Worm (Caenorhabditis elegans) whole organism, L4 larva: Measurements from ENCODE around the gene cpl-1.
"Not testable (repeated sequence)": the region's sequence is repeated elsewhere in the genome, so short reads cannot be mapped to it uniquely, and the experiment has no call there.

Experiments
- D1046.2 ChIP-seq: fragments of 200-800 bp; sonication (Bioruptor generic); IDR thresholded peaks from 2 replicates; pipeline ENCODE4 v1.3.6; 2022; ENCODE audit warnings: missing genetic modification characterization, missing compliant biosample characterization
- F37D6.2 ChIP-seq: sonication (generic microtip); optimal IDR thresholded peaks from 2 replicates; lab custom pipeline; 2016; ENCODE audit warnings: mild to moderate bottlenecking, missing genetic modification characterization, missing compliant biosample characterization
- Y48G9A.11 ChIP-seq: fragments of 200-800 bp; sonication (Bioruptor generic); IDR thresholded peaks from 2 replicates; pipeline ENCODE4 v1.3.6; 2022; ENCODE audit warnings: missing genetic modification reagents, missing genetic modification characterization, missing compliant biosample characterization
- ZK546.5 ChIP-seq, 2 experiments: sonication (generic microtip); optimal IDR thresholded peaks; 2 replicates each; lab custom pipeline; 2017; ENCODE audit warnings: missing biosample characterization in 2 of 2, missing genetic modification characterization in 2 of 2
- aha-1 ChIP-seq: fragments of 150-350 bp; peaks from one replicate; lab custom pipeline; 2014; ENCODE audit warnings: missing biosample characterization, missing genetic modification characterization
- arid-1 ChIP-seq: fragments of 200-800 bp; sonication (Bioruptor generic); conservative IDR thresholded peaks from 2 replicates; pipeline ENCODE4 v1.3.6; 2022; ENCODE audit warnings: missing genetic modification reagents, missing genetic modification characterization, missing compliant biosample characterization
- ceh-28 ChIP-seq: fragments of 150-350 bp; optimal IDR thresholded peaks from 2 replicates; lab custom pipeline; 2014; ENCODE audit warnings: missing biosample characterization, missing genetic modification reagents, missing genetic modification characterization
- cey-2 ChIP-seq: sonication (generic microtip); optimal IDR thresholded peaks from 3 replicates; lab custom pipeline; 2017; ENCODE audit warnings: missing genetic modification characterization, mild to moderate bottlenecking, missing compliant biosample characterization, antibody characterized with exemption, borderline replicate concordance; ENCODE audit not compliant: insufficient read depth
- dmd-6 ChIP-seq: fragments of 200-800 bp; sonication (Bioruptor generic); IDR thresholded peaks from 2 replicates; pipeline ENCODE4 v1.3.6; 2022; ENCODE audit warnings: missing genetic modification reagents, missing genetic modification characterization, missing compliant biosample characterization
- dmd-8 ChIP-seq: fragments of 200-800 bp; sonication (Bioruptor generic); IDR thresholded peaks from 2 replicates; pipeline ENCODE4 v1.3.6; 2022; ENCODE audit warnings: missing genetic modification characterization, missing compliant biosample characterization
- dmd-9 ChIP-seq: fragments of 200-800 bp; sonication (Bioruptor generic); IDR thresholded peaks from 2 replicates; pipeline ENCODE4 v1.3.6; 2022; ENCODE audit warnings: missing genetic modification reagents, missing genetic modification characterization, missing compliant biosample characterization
- dve-1 ChIP-seq: sonication (generic microtip); optimal IDR thresholded peaks from 2 replicates; lab custom pipeline; 2017; ENCODE audit warnings: antibody characterized with exemption, mild to moderate bottlenecking, missing genetic modification characterization, missing compliant biosample characterization; ENCODE audit not compliant: insufficient read depth
- gei-8 ChIP-seq: fragments of 200-800 bp; sonication (Bioruptor generic); optimal IDR thresholded peaks from 2 replicates; lab custom pipeline; 2018; ENCODE audit warnings: mild to moderate bottlenecking, missing genetic modification characterization, missing compliant biosample characterization
- hlh-11 ChIP-seq: fragments of 200-800 bp; sonication (Bioruptor generic); optimal IDR thresholded peaks from 2 replicates; lab custom pipeline; 2018; ENCODE audit warnings: mild to moderate bottlenecking, missing genetic modification characterization, missing compliant biosample characterization
- hlh-30 ChIP-seq: sonication (generic microtip); optimal IDR thresholded peaks from 2 replicates; lab custom pipeline; 2017; ENCODE audit warnings: antibody characterized with exemption, mild to moderate bottlenecking, missing genetic modification characterization, missing compliant biosample characterization; ENCODE audit not compliant: insufficient read depth
- lin-13 ChIP-seq: fragments of 150-350 bp; optimal IDR thresholded peaks from 2 replicates; lab custom pipeline; 2014; ENCODE audit warnings: missing biosample characterization, missing genetic modification reagents, missing genetic modification characterization
- lin-29 ChIP-seq: fragments of 200-800 bp; sonication (Bioruptor generic); IDR thresholded peaks from 2 replicates; pipeline ENCODE4 v1.3.6; 2022; ENCODE audit warnings: missing genetic modification reagents, missing genetic modification characterization, missing compliant biosample characterization
- lsy-2 ChIP-seq, 2 experiments: fragments of 150-350 bp in 1 of 2; sonication (generic microtip) in 1 of 2; optimal IDR thresholded peaks; 2 replicates each; lab custom pipeline; 2014 to 2017; ENCODE audit warnings: missing biosample characterization in 2 of 2, missing genetic modification characterization in 2 of 2
- mdt-29 ChIP-seq: fragments of 200-800 bp; sonication (Bioruptor generic); IDR thresholded peaks from 2 replicates; pipeline ENCODE4 v1.3.6; 2022; ENCODE audit warnings: missing genetic modification reagents, missing genetic modification characterization, missing compliant biosample characterization
- mes-2 ChIP-seq: sonication (generic microtip); optimal IDR thresholded peaks from 2 replicates; lab custom pipeline; 2016; ENCODE audit warnings: missing genotype, mild to moderate bottlenecking, missing genetic modification characterization, missing compliant biosample characterization; ENCODE audit not compliant: poor library complexity, severe bottlenecking
- nhr-10 ChIP-seq: fragments of 150-350 bp; optimal IDR thresholded peaks from 2 replicates; lab custom pipeline; 2014; ENCODE audit warnings: missing biosample characterization, missing genetic modification characterization
- nhr-28 ChIP-seq: fragments of 150-350 bp; optimal IDR thresholded peaks from 2 replicates; lab custom pipeline; 2014; ENCODE audit warnings: missing biosample characterization, missing genetic modification characterization
- nhr-41 ChIP-seq: fragments of 200-800 bp; sonication (Bioruptor generic); IDR thresholded peaks from 2 replicates; pipeline ENCODE4 v1.3.6; 2022; ENCODE audit warnings: missing genetic modification reagents, missing genetic modification characterization, missing compliant biosample characterization
- nhr-42 ChIP-seq: fragments of 200-800 bp; sonication (Bioruptor generic); IDR thresholded peaks from 2 replicates; pipeline ENCODE4 v1.3.6; 2022; ENCODE audit warnings: missing genetic modification characterization, missing compliant biosample characterization
- nhr-6 ChIP-seq: fragments of 150-350 bp; optimal IDR thresholded peaks from 2 replicates; lab custom pipeline; 2014; ENCODE audit warnings: missing biosample characterization, missing genetic modification characterization
- nhr-77 ChIP-seq: fragments of 150-350 bp; optimal IDR thresholded peaks from 2 replicates; lab custom pipeline; 2014; ENCODE audit warnings: missing biosample characterization, missing genetic modification characterization
- pha-4 ChIP-seq, 2 experiments: fragments of 150-350 bp in 1 of 2; fragments of 200-800 bp in 1 of 2; sonication (Bioruptor generic) in 1 of 2; IDR thresholded peaks in 1 of 2; optimal IDR thresholded peaks in 1 of 2; 2 replicates each; pipeline versions ENCODE4 v1.3.6 to Lab custom; 2014 to 2022; ENCODE audit warnings: missing genetic modification characterization in 2 of 2, missing genetic modification reagents in 2 of 2, missing biosample characterization in 1 of 2, missing compliant biosample characterization in 1 of 2
- php-3 ChIP-seq: fragments of 200-800 bp; sonication (Bioruptor generic); IDR thresholded peaks from 2 replicates; pipeline ENCODE4 v1.3.6; 2022; ENCODE audit warnings: missing genetic modification reagents, missing genetic modification characterization, missing compliant biosample characterization
- pqm-1 ChIP-seq: sonication (generic microtip); optimal IDR thresholded peaks from 2 replicates; lab custom pipeline; 2017; ENCODE audit warnings: missing biosample characterization, missing genetic modification characterization
- saeg-2 ChIP-seq: fragments of 200-800 bp; sonication (Bioruptor generic); IDR thresholded peaks from 2 replicates; pipeline ENCODE4 v1.3.6; 2022; ENCODE audit warnings: missing genetic modification reagents, missing genetic modification characterization, missing compliant biosample characterization
- sdz-12 ChIP-seq: fragments of 200-800 bp; sonication (Bioruptor generic); optimal IDR thresholded peaks from 2 replicates; lab custom pipeline; 2018; ENCODE audit warnings: mild to moderate bottlenecking, missing genetic modification characterization, missing compliant biosample characterization
- set-16 ChIP-seq: fragments of 200-800 bp; sonication (Bioruptor generic); IDR thresholded peaks from 2 replicates; pipeline ENCODE4 v1.3.6; 2022; ENCODE audit warnings: missing genetic modification reagents, missing genetic modification characterization, missing compliant biosample characterization
- skn-1 ChIP-seq: fragments of 150-350 bp; optimal IDR thresholded peaks from 2 replicates; lab custom pipeline; 2014; ENCODE audit warnings: missing biosample characterization, missing genetic modification characterization
- snpc-4 ChIP-seq: fragments of 150-350 bp; optimal IDR thresholded peaks from 2 replicates; lab custom pipeline; 2014; ENCODE audit warnings: missing biosample characterization, missing genetic modification characterization
- tra-1 ChIP-seq: fragments of 200-800 bp; sonication (Bioruptor generic); IDR thresholded peaks from 2 replicates; pipeline ENCODE4 v1.3.6; 2022; ENCODE audit warnings: missing genetic modification reagents, missing genetic modification characterization, missing compliant biosample characterization
- unc-130 ChIP-seq: sonication (generic microtip); optimal IDR thresholded peaks from 2 replicates; lab custom pipeline; 2016; ENCODE audit warnings: missing genetic modification reagents, missing genetic modification characterization, missing compliant biosample characterization
- unc-62 ChIP-seq, 3 experiments: fragments of 150-350 bp in 1 of 3; sonication (generic microtip); optimal IDR thresholded peaks in 2 of 3; peaks in 1 of 3; 1 replicate in 1 of 3; 2 replicates in 2 of 3; lab custom pipeline; 2014 to 2017; ENCODE audit warnings: missing biosample characterization in 3 of 3, missing genetic modification characterization in 3 of 3, missing genetic modification reagents in 3 of 3, missing genotype in 1 of 3
- zag-1 ChIP-seq: fragments of 150-350 bp; optimal IDR thresholded peaks from 2 replicates; lab custom pipeline; 2014; ENCODE audit warnings: missing biosample characterization, missing genetic modification characterization
- zfp-3 ChIP-seq: fragments of 200-800 bp; sonication (Bioruptor generic); conservative IDR thresholded peaks from 2 replicates; pipeline ENCODE4 v1.3.6; 2022; ENCODE audit warnings: missing genetic modification reagents, missing genetic modification characterization, missing compliant biosample characterization
- zip-11 ChIP-seq: fragments of 200-800 bp; sonication (Bioruptor generic); IDR thresholded peaks from 2 replicates; pipeline ENCODE4 v1.3.6; 2022; ENCODE audit warnings: missing genetic modification characterization, missing compliant biosample characterization

The cpl-1 gene

DNA sequence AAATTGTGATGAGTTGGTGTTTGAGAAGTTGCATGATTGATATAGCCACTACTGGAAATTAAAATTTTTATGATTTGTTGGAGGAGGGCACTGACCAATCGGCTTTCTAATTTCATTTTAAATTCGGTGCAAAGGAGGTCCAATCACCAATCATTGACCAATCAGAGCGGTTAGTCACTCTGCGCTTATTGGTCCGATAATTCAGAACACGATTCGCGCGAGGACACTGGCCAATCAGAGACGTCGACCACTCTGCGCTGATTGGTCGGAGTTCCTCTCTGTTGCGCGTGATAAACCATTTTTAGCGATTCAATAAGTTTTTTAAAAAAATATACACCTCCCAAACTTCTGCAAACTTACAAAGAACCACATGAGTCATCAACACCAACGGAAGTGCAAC, 4.7 kb upstream of the cpl-1 start:
- no peak for TF ChIP-seq set-16 (GFP tag; lab: Robert Waterston, UW)
- TF ChIP-seq nhr-41: no peak
- no peak for TF ChIP-seq lin-29 (GFP tag; lab: Robert Waterston, UW)
- TF ChIP-seq nhr-10 (tag; lab: Kevin White, UChicago): no peak
- TF ChIP-seq zag-1 (tag; lab: Kevin White, UChicago): no peak
- TF ChIP-seq nhr-28 (tag; lab: Kevin White, UChicago): no peak
- TF ChIP-seq Y48G9A.11 (GFP tag; lab: Robert Waterston, UW): no peak
- TF ChIP-seq saeg-2: no peak
- no peak for TF ChIP-seq gei-8
- TF ChIP-seq dmd-8 (GFP tag; lab: Robert Waterston, UW): no peak
- TF ChIP-seq nhr-6 (tag; lab: Kevin White, UChicago): no peak

DNA sequence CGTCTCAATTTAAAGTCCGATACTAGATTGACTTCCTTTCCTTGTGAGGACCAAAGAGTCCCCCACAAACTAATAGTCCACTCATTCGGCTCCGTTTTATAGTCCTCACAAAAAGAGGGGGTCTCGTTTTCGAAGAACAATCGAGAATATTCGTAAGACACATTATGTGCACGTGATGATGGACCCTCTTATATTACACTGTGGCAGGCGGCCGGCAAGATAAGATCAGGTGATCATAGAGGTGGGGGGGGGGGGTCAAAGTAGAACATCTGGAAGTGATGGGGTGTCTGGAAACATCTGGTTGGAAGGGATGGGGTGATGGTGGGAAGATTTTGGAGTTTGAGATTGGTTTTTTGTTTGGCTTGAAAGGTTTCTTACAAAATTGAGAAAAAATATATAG, 3.3 kb upstream of the cpl-1 start:
- peak; percentile 38 for TF ChIP-seq dve-1
- no peak for TF ChIP-seq F37D6.2 (tag; lab: Kevin White, UChicago)
- TF ChIP-seq mdt-29 (GFP tag; lab: Robert Waterston, UW): peak; percentile 95
- no peak for TF ChIP-seq nhr-28 (tag; lab: Kevin White, UChicago)
- peak; percentile 14; the same call in 1 of the 2 replicates for TF ChIP-seq dmd-6
- TF ChIP-seq dmd-9 (GFP tag; lab: Robert Waterston, UW): no peak
- TF ChIP-seq ZK546.5 (tag; optimal IDR thresholded peaks at IDR 0.05; lab: Kevin White, UChicago): no peak
- peak; percentile 1 for TF ChIP-seq aha-1 (tag; lab: Kevin White, UChicago)
- no peak for TF ChIP-seq skn-1
- no peak for TF ChIP-seq pqm-1 (tag; lab: Kevin White, UChicago)
- TF ChIP-seq tra-1: 0 out of 2 replicates have a peak, but pooled peaks have one; percentile 35
- peak; percentile 66 for TF ChIP-seq hlh-11 (tag; lab: Kevin White, UChicago)
- TF ChIP-seq sdz-12 (GFP tag; lab: Kevin White, UChicago): no peak
- TF ChIP-seq ceh-28 (tag; lab: Kevin White, UChicago): no peak
- no peak for TF ChIP-seq D1046.2 (GFP tag; lab: Robert Waterston, UW)
- peak; percentile 64 for TF ChIP-seq hlh-30 (tag; lab: Kevin White, UChicago)
- TF ChIP-seq php-3 (GFP tag; lab: Robert Waterston, UW): no peak
- TF ChIP-seq, all 104 proteins: peak for 7

DNA sequence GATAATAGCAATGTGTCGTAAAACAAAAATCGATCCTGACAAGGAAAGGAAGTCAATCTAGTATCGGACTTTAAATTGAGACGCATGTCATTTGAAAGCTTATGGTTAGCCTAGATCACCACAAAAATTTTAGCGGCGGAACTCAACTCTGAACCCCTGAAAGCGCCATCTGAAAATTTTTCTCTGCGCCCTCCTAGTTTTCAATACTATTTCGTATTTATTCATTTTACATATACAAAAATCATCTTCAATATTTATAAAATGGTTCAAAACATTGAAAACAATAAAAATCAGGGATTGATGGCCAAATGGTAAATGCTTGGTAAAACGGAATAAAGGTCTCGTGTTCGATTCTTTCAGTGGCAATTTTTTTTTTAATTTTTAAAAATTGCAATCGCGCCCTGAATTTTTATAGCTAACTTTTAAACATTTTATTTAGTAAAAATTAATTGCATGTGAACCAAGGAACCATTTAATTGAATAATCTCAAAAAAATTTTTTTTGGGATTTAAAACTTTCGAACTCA, 2.3 kb upstream of the cpl-1 start:
- 0 out of 2 replicates have a peak, but pooled peaks have one; percentile 16 for TF ChIP-seq arid-1 (GFP tag; lab: Robert Waterston, UW)
- TF ChIP-seq pha-4 (GFP tag; IDR thresholded peaks at IDR 0.05; lab: Robert Waterston, UW): peak; percentile 14; the same call in 1 of the 2 replicates
- not testable (repeated sequence) for TF ChIP-seq pha-4 (tag; optimal IDR thresholded peaks at IDR 0.05; lab: Kevin White, UChicago)

DNA sequence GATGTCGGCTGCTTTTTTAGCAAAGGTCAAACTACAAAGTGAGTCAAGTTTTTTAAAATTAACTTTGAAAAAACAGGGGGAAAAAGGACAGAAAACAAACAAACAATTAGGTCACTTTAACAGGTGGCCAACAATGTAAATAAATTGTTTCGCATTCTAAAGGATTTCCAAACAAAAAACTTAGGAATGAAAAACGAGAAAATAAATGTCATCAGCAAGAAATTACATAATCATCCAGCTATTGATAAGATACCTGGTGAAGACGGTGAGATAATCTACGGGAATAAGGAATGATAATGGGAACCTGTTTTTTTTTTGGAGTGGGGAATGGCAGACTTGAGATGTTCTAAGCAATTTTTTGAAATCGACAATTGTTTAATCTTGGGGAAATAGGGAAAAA, 956 bp upstream of the cpl-1 start:
- no peak for TF ChIP-seq lin-13
- peak; percentile 52 for TF ChIP-seq aha-1 (tag; lab: Kevin White, UChicago)

DNA sequence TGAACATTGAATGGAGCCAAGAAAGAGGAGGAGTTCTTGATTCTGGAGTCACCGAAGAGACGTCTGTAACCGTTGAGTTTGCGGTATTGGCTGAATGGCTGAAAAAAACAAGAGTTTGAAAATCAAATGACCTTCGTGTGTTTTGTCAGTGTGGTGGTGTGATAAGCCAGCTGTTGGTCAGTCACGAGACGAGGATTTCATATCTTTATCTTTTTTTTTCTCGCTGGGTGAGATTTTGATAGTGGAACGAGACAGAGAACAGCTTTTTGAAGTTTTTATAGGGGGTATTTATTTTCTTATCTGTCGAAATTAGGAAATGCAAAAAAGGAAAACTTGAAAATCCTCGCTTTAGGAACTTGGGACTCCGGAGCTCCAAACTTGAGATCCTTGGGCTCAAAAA, 632 bp downstream of the cpl-1 start:
- TF ChIP-seq dmd-6: peak; percentile 41; the same call in 1 of the 2 replicates
- TF ChIP-seq unc-130 (GFP tag; lab: Kevin White, UChicago): no peak
- no peak for TF ChIP-seq ceh-28 (tag; lab: Kevin White, UChicago)
- TF ChIP-seq nhr-42 (GFP tag; lab: Robert Waterston, UW): no peak
- TF ChIP-seq unc-62 (GFP tag; optimal IDR thresholded peaks at IDR 0.05 in 1 of 2; lab: Kevin White, UChicago): no peak
- no peak for TF ChIP-seq unc-62 (tag; optimal IDR thresholded peaks at IDR 0.05; lab: Kevin White, UChicago)
- TF ChIP-seq snpc-4: no peak
- no peak for TF ChIP-seq pha-4 (GFP tag; IDR thresholded peaks at IDR 0.05; lab: Robert Waterston, UW)
- TF ChIP-seq pha-4 (tag; optimal IDR thresholded peaks at IDR 0.05; lab: Kevin White, UChicago): no peak
- no peak for TF ChIP-seq tra-1
- peak; percentile 32 for TF ChIP-seq dve-1
- TF ChIP-seq mes-2 (tag; lab: Kevin White, UChicago): peak; percentile 0
- TF ChIP-seq zip-11 (GFP tag; lab: Robert Waterston, UW): no peak
- 0 out of 2 replicates have a peak, but pooled peaks have one; percentile 13 for TF ChIP-seq zfp-3 (GFP tag; lab: Robert Waterston, UW)
- TF ChIP-seq nhr-77 (tag; lab: Kevin White, UChicago): peak; percentile 24
- no peak for TF ChIP-seq lin-29 (GFP tag; lab: Robert Waterston, UW)
- TF ChIP-seq hlh-11 (tag; lab: Kevin White, UChicago): peak; percentile 68
- TF ChIP-seq hlh-30 (tag; lab: Kevin White, UChicago): peak; percentile 80
- peak in 1 of 2 experiments; percentile 11 for TF ChIP-seq lsy-2 (tag; optimal IDR thresholded peaks at IDR 0.05; lab: Kevin White, UChicago)
- no peak for TF ChIP-seq cey-2
